Worm (Caenorhabditis elegans) whole organism, mixed stage, embryonic: ENCODE results near the gene vab-19.

Experiments used
- M03D4.4 ChIP-seq: sonication (generic microtip); optimal IDR thresholded peaks from 2 replicates; lab custom pipeline; 2017; ENCODE audit warnings: mild to moderate bottlenecking, missing genetic modification characterization, missing compliant biosample characterization
- ceh-39 ChIP-seq: fragments of 150-350 bp; optimal IDR thresholded peaks from 2 replicates; lab custom pipeline; 2014; ENCODE audit warnings: missing biosample characterization, missing genetic modification characterization
- ceh-83 ChIP-seq: fragments of 200-800 bp; sonication (Bioruptor generic); optimal IDR thresholded peaks from 2 replicates; lab custom pipeline; 2018; ENCODE audit warnings: mild to moderate bottlenecking, missing genetic modification characterization, missing compliant biosample characterization
- ces-1 ChIP-seq: fragments of 150-350 bp; optimal IDR thresholded peaks from 2 replicates; lab custom pipeline; 2014; ENCODE audit warnings: missing biosample characterization, missing genetic modification reagents, missing genetic modification characterization
- cnd-1 ChIP-seq: fragments of 200-800 bp; sonication (Bioruptor generic); optimal IDR thresholded peaks from 2 replicates; lab custom pipeline; 2018; ENCODE audit warnings: mild to moderate bottlenecking, missing genetic modification characterization, missing compliant biosample characterization
- elt-1 ChIP-seq: sonication (generic microtip); optimal IDR thresholded peaks from 2 replicates; lab custom pipeline; 2017; ENCODE audit warnings: missing genetic modification characterization, mild to moderate bottlenecking, missing compliant biosample characterization, antibody characterized with exemption, moderate library complexity, borderline replicate concordance; ENCODE audit not compliant: insufficient read depth
- elt-3 ChIP-seq: fragments of 150-350 bp; optimal IDR thresholded peaks from 2 replicates; lab custom pipeline; 2014; ENCODE audit warnings: missing biosample characterization, missing genetic modification characterization
- hlh-1 ChIP-seq: fragments of 150-350 bp; optimal IDR thresholded peaks from 2 replicates; lab custom pipeline; 2014; ENCODE audit warnings: missing biosample characterization, missing genetic modification reagents, missing genetic modification characterization
- lsy-2 ChIP-seq: fragments of 150-350 bp; optimal IDR thresholded peaks from 2 replicates; lab custom pipeline; 2014; ENCODE audit warnings: missing biosample characterization, missing genetic modification characterization
- mab-5 ChIP-seq: fragments of 150-350 bp; optimal IDR thresholded peaks from 2 replicates; lab custom pipeline; 2014; ENCODE audit warnings: missing biosample characterization, missing genetic modification characterization
- mep-1 ChIP-seq: fragments of 150-350 bp; optimal IDR thresholded peaks from 2 replicates; lab custom pipeline; 2017; ENCODE audit warnings: missing biosample characterization, missing genetic modification reagents, missing genetic modification characterization, inconsistent platforms
- nhr-12 ChIP-seq: fragments of 150-350 bp; optimal IDR thresholded peaks from 2 replicates; lab custom pipeline; 2014; ENCODE audit warnings: missing biosample characterization, missing genetic modification characterization
- nhr-2 ChIP-seq: fragments of 150-350 bp; optimal IDR thresholded peaks from 2 replicates; lab custom pipeline; 2014; ENCODE audit warnings: missing biosample characterization, missing genetic modification characterization
- nhr-237 ChIP-seq: fragments of 150-350 bp; optimal IDR thresholded peaks from 2 replicates; lab custom pipeline; 2014; ENCODE audit warnings: missing biosample characterization, missing genetic modification characterization
- nhr-28 ChIP-seq: fragments of 150-350 bp; optimal IDR thresholded peaks from 2 replicates; lab custom pipeline; 2014; ENCODE audit warnings: missing biosample characterization, missing genetic modification characterization
- nhr-76 ChIP-seq: sonication (generic microtip); optimal IDR thresholded peaks from 2 replicates; lab custom pipeline; 2017; ENCODE audit warnings: missing biosample characterization, missing genetic modification characterization
- pha-4 ChIP-seq: fragments of 150-350 bp; optimal IDR thresholded peaks from 2 replicates; lab custom pipeline; 2018; ENCODE audit warnings: missing biosample characterization, missing genetic modification reagents, missing genetic modification characterization
- sem-2 ChIP-seq: fragments of 200-800 bp; sonication (Bioruptor generic); optimal IDR thresholded peaks from 2 replicates; lab custom pipeline; 2018; ENCODE audit warnings: mild to moderate bottlenecking, missing genetic modification characterization, missing compliant biosample characterization
- snpc-4 ChIP-seq: fragments of 150-350 bp; optimal IDR thresholded peaks from 2 replicates; lab custom pipeline; 2014; ENCODE audit warnings: missing biosample characterization, missing genetic modification characterization
- sptf-1 ChIP-seq: sonication (generic microtip); optimal IDR thresholded peaks from 2 replicates; lab custom pipeline; 2017; ENCODE audit warnings: mild to moderate bottlenecking, missing genetic modification characterization, moderate library complexity, missing compliant biosample characterization
- tbx-8 ChIP-seq: fragments of 200-800 bp; sonication (Bioruptor generic); optimal IDR thresholded peaks from 2 replicates; lab custom pipeline; 2018; ENCODE audit warnings: mild to moderate bottlenecking, missing genetic modification characterization, moderate library complexity, missing compliant biosample characterization
- zip-8 ChIP-seq: fragments of 150-350 bp; optimal IDR thresholded peaks from 2 replicates; lab custom pipeline; 2014; ENCODE audit warnings: missing biosample characterization, missing genetic modification characterization
- ztf-11 ChIP-seq: fragments of 150-350 bp; optimal IDR thresholded peaks from 2 replicates; lab custom pipeline; 2014; ENCODE audit warnings: missing biosample characterization, missing genetic modification characterization

The vab-19 gene

DNA sequence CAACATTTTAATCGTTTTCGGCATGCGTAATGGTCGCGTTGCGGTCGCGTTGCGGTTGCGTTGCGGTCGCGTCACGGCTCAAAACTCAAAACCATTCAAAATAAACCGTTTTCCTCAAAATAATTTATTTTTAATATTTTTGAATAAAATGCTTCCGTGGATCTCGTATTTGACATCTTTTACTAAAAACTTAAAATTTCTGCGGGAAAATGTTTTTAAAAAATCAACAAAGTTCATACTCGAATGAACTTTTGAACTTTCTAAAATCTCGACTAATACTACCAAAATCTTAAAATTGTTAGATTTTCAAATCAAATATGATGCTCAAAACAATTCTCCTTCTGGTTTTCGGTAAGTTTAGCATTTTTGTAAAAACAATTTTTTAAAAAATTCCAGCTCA lies 38.5 kb downstream of the vab-19 start, which contains the start of gene F53G2.2:
Gene F53G2.2 (plus strand): TSS at position 301 of the 400 bp plus-strand sequence.
- no peak for TF ChIP-seq elt-3 (tag; lab: Kevin White, UChicago)
- no peak for TF ChIP-seq nhr-237 (tag; lab: Kevin White, UChicago)
- no peak for TF ChIP-seq ztf-11
- no peak for TF ChIP-seq M03D4.4
- TF ChIP-seq sem-2 (GFP tag; lab: Kevin White, UChicago): no peak
- TF ChIP-seq ceh-83 (GFP tag; lab: Kevin White, UChicago): no peak
- TF ChIP-seq pha-4 (tag; lab: Kevin White, UChicago): no peak
- TF ChIP-seq tbx-8 (GFP tag; lab: Kevin White, UChicago): no peak
- TF ChIP-seq ceh-39 (tag; lab: Kevin White, UChicago): no peak
- TF ChIP-seq ces-1: no peak
- no peak for TF ChIP-seq elt-1 (tag; lab: Kevin White, UChicago)
- no peak for TF ChIP-seq mab-5 (tag; lab: Kevin White, UChicago)
- TF ChIP-seq sptf-1 (tag; lab: Kevin White, UChicago): no peak
- TF ChIP-seq nhr-2 (tag; lab: Kevin White, UChicago): no peak
- no peak for TF ChIP-seq nhr-76 (tag; lab: Kevin White, UChicago)
- TF ChIP-seq nhr-28 (tag; lab: Kevin White, UChicago): no peak
- TF ChIP-seq snpc-4 (tag; lab: Kevin White, UChicago): no peak
- TF ChIP-seq zip-8 (tag; lab: Kevin White, UChicago): no peak
- no peak for TF ChIP-seq hlh-1 (tag; lab: Kevin White, UChicago)
- TF ChIP-seq mep-1 (tag; lab: Kevin White, UChicago): no peak

DNA sequence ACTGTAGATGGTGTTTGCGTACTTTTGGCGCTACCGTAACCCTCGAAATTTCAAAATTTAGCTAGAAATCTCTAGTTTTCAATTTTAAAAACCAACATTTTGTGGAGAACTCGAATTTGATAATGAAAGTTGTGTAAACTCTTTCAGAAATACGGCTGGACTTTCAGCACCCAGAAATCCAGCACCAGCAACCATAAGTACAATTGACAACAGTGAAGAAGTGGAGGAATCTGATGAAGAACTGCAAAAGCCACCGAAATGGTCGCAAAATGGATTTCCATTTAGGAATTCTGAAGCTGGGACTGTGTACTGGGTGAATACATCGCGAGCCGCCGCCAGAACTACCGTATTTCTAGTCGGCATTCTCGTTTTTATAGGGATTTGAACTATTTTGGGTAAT lies 40.4 kb downstream of the vab-19 start, which contains the start of gene F53G2.13:
Gene F53G2.13 (plus strand): TSS at position 301 of the 400 bp plus-strand sequence.
- TF ChIP-seq cnd-1 (tag; lab: Kevin White, UChicago) (no peak), elt-3 (tag; lab: Kevin White, UChicago) (no peak), nhr-12 (tag; lab: Kevin White, UChicago) (no peak)
- TF ChIP-seq, all 35 proteins: peak for 0

DNA sequence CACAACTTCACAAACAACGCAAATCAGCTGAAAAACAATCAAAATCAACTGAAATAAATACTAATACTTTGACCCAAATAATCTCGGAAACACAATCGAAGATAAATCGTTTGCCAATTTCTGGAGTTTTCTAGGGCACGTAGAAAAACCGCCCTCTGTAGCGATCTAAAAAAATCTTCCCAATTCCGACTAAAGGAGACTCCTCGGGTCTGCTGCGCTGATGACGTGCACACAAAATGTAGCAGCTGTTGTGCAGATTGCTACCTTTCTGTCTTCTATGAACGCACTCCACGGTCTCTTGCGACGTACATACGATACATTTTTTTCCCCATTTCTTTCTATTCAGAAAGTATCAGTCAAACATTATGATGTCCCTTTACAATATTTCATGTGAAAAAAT lies 45.3 kb downstream of the vab-19 start, which contains the start of gene F53G2.1:
Gene F53G2.1 (plus strand): TSS at position 301 of the 400 bp plus-strand sequence.
- no peak for TF ChIP-seq ceh-39 (tag; lab: Kevin White, UChicago)
- no peak for TF ChIP-seq lsy-2 (tag; lab: Kevin White, UChicago)
- TF ChIP-seq hlh-1 (tag; lab: Kevin White, UChicago): peak; percentile 64
